Worm (Caenorhabditis elegans): Measurements from ENCODE around the gene F42A9.7.

DNA sequence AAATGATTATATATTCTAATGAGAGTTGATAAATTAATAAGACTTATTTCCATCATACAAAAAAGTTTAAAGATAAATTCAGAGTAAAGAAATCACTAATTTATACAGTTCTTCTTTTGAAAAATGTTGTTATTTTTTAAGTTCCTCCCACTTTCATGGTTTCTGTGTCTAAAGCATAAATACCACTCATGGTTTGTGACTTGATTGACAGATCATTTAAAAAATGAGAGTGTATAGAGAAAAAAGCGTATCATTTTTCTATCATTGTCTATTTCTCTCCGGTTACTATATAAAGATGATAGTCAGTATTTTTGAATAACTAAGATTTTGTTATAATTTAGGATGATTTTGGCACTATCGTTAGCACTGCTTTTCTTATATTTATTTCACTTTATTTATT is 2.3 kb downstream of the F42A9.7 start, which contains the start of gene cyp-33E3:
- no peak for TF ChIP-seq elt-2 (tag; optimal IDR thresholded peaks at IDR 0.05)
- no peak for TF ChIP-seq ceh-8 (GFP tag; optimal IDR thresholded peaks at IDR 0.05)
- no peak for TF ChIP-seq mdl-1 (tag; optimal IDR thresholded peaks at IDR 0.05)
- no peak for TF ChIP-seq lin-13 (GFP tag; optimal IDR thresholded peaks at IDR 0.05)
